Worm (Caenorhabditis elegans) whole organism, L3 larva: ENCODE measurements around the gene ZK402.1.

Source experiments
- egl-27 ChIP-seq: sonication (generic microtip); optimal IDR thresholded peaks from 4 replicates; lab custom pipeline; 2017; ENCODE audit warnings: missing biosample characterization, missing genetic modification reagents, missing genetic modification characterization
- nhr-76 ChIP-seq: fragments of 150-350 bp; sonication (generic microtip); optimal IDR thresholded peaks from 5 replicates; lab custom pipeline; 2014; ENCODE audit warnings: missing biosample characterization, missing genetic modification characterization
- unc-62 ChIP-seq: fragments of 150-350 bp; sonication (generic microtip); optimal IDR thresholded peaks from 4 replicates; lab custom pipeline; 2014; ENCODE audit warnings: missing biosample characterization, missing genetic modification reagents, missing genetic modification characterization

DNA sequence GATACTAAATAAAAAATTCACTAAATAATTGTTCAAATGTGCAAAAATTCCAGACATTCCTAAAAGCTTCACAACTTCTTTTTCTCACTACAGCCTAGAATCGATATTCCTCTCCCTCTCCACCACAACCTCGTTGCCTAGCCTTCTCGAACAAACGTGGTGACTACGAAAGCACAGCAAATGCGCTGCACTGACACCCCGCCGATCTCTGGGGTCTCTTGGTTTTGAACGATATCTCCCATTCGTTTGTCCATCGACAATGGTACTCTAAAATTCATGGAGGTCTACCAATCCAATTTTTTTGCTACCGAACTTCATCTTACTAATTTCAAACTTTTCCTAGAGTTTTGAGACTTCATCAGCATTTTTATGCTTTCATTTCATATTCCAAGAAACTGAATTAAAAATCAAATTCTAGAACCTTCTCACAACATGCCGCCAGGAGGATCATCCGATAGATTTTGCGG, 46.3 kb downstream of the ZK402.1 start, which contains the start of gene W05H7.1:
- no peak for TF ChIP-seq unc-62 (GFP tag; lab: Kevin White, UChicago)
- TF ChIP-seq nhr-76 (tag; lab: Kevin White, UChicago), result no peak
- TF ChIP-seq egl-27, result no peak
